Fruit fly (Drosophila melanogaster) whole organism, embryonic: ENCODE results near the gene CG6055.

Experiments used
- Antp ChIP-seq: fragments of 200-800 bp; sonication (Bioruptor generic); optimal IDR thresholded peaks from 3 replicates; lab custom pipeline; 2016; ENCODE audit warnings: missing biosample characterization, missing genetic modification characterization
- Atf-2 ChIP-seq: fragments of 200-800 bp; sonication (Bioruptor generic); optimal IDR thresholded peaks from 2 replicates; lab custom pipeline; 2016; ENCODE audit warnings: missing biosample characterization, missing genetic modification characterization
- Bteb2 ChIP-seq: fragments of 200-800 bp; sonication (Bioruptor generic); optimal IDR thresholded peaks from 2 replicates; lab custom pipeline; 2016; ENCODE audit warnings: missing biosample characterization, missing genetic modification characterization
- CG11696 ChIP-seq: fragments of 200-800 bp; sonication (Bioruptor generic); IDR thresholded peaks from 2 replicates; pipeline ENCODE4 v1.3.6; 2022; ENCODE audit warnings: missing biosample characterization, missing genetic modification characterization
- CG15479 ChIP-seq: fragments of 200-800 bp; sonication (Bioruptor generic); optimal IDR thresholded peaks from 3 replicates; lab custom pipeline; 2019; ENCODE audit warnings: missing biosample characterization, mild to moderate bottlenecking, missing genetic modification characterization, moderate library complexity
- CG15696 ChIP-seq: fragments of 200-800 bp; sonication (Bioruptor generic); optimal IDR thresholded peaks from 2 replicates; lab custom pipeline; 2019; ENCODE audit warnings: missing biosample characterization, mild to moderate bottlenecking, missing genetic modification characterization, moderate library complexity
- CG17829 ChIP-seq: fragments of 200-800 bp; optimal IDR thresholded peaks from 2 replicates; lab custom pipeline; 2019; ENCODE audit warnings: missing biosample characterization, mild to moderate bottlenecking, missing genetic modification characterization, moderate library complexity
- CG1792 ChIP-seq: fragments of 200-800 bp; sonication (Bioruptor generic); optimal IDR thresholded peaks from 2 replicates; lab custom pipeline; 2016; ENCODE audit warnings: missing biosample characterization, missing genetic modification characterization
- CG18619 ChIP-seq: fragments of 200-800 bp; sonication (Bioruptor generic); optimal IDR thresholded peaks from 3 replicates; lab custom pipeline; 2017; ENCODE audit warnings: missing biosample characterization, mild to moderate bottlenecking, missing genetic modification characterization
- CG2202 ChIP-seq: fragments of 200-800 bp; sonication (Bioruptor generic); optimal IDR thresholded peaks from 2 replicates; lab custom pipeline; 2018; ENCODE audit warnings: missing biosample characterization, mild to moderate bottlenecking, missing genetic modification characterization
- CG2875 ChIP-seq: fragments of 200-800 bp; sonication (Bioruptor generic); optimal IDR thresholded peaks from 2 replicates; lab custom pipeline; 2017; ENCODE audit warnings: missing biosample characterization, mild to moderate bottlenecking, missing genetic modification characterization, missing genetic modification reagents
- CG30431 ChIP-seq: fragments of 200-800 bp; sonication (Bioruptor generic); optimal IDR thresholded peaks from 2 replicates; lab custom pipeline; 2017; ENCODE audit warnings: missing biosample characterization, missing genetic modification characterization
- CG3726 ChIP-seq: fragments of 200-800 bp; sonication (Bioruptor generic); IDR thresholded peaks from 3 replicates; pipeline ENCODE4, ENCODE4 v1.3.6; 2022; ENCODE audit warnings: missing biosample characterization, missing genetic modification characterization
- CG42726 ChIP-seq: fragments of 200-800 bp; sonication (Bioruptor generic); IDR thresholded peaks from 2 replicates; pipeline ENCODE4 v1.3.6; 2022; ENCODE audit warnings: missing biosample characterization, missing genetic modification characterization; ENCODE audit not compliant: partially characterized antibody
- CG4360 ChIP-seq: fragments of 200-800 bp; sonication (Bioruptor generic); IDR thresholded peaks from 2 replicates; pipeline ENCODE4 v1.3.6; 2022; ENCODE audit warnings: missing biosample characterization, missing genetic modification characterization
- CG6689 ChIP-seq: fragments of 200-800 bp; sonication (Bioruptor generic); IDR thresholded peaks from 2 replicates; pipeline ENCODE4 v1.3.6; 2022; ENCODE audit warnings: missing biosample characterization, missing genetic modification characterization
- Camta ChIP-seq: fragments of 200-800 bp; sonication (Bioruptor generic); optimal IDR thresholded peaks from 2 replicates; lab custom pipeline; 2016; ENCODE audit warnings: missing biosample characterization, missing genetic modification characterization
- Chrac-16 ChIP-seq: fragments of 200-800 bp; sonication (Bioruptor generic); optimal IDR thresholded peaks from 3 replicates; lab custom pipeline; 2016; ENCODE audit warnings: missing biosample characterization, missing genetic modification characterization
- Dbx ChIP-seq: fragments of 200-800 bp; sonication (Bioruptor generic); IDR thresholded peaks from 3 replicates; pipeline ENCODE4 v1.3.6; 2022; ENCODE audit warnings: missing biosample characterization, missing genetic modification characterization
- Dp ChIP-seq: fragments of 200-800 bp; sonication (Bioruptor generic); optimal IDR thresholded peaks from 2 replicates; lab custom pipeline; 2018; ENCODE audit warnings: missing biosample characterization, mild to moderate bottlenecking, missing genetic modification characterization, moderate library complexity
- E2f2 ChIP-seq: fragments of 200-800 bp; sonication (Bioruptor generic); IDR thresholded peaks from 2 replicates; pipeline ENCODE4 v1.3.6; 2022; ENCODE audit warnings: missing biosample characterization, missing genetic modification characterization
- ERR ChIP-seq: fragments of 200-800 bp; sonication (Bioruptor generic); optimal IDR thresholded peaks from 2 replicates; lab custom pipeline; 2016; ENCODE audit warnings: missing biosample characterization, missing genetic modification characterization
- HLH54F ChIP-seq: fragments of 200-800 bp; sonication (Bioruptor generic); optimal IDR thresholded peaks from 3 replicates; lab custom pipeline; 2016; ENCODE audit warnings: missing biosample characterization, missing genetic modification characterization
- HLHmδ ChIP-seq: fragments of 200-800 bp; sonication (Bioruptor generic); optimal IDR thresholded peaks from 2 replicates; lab custom pipeline; 2018; ENCODE audit warnings: missing biosample characterization, mild to moderate bottlenecking, missing genetic modification characterization, moderate library complexity
- Lim3 ChIP-seq: fragments of 200-800 bp; sonication (Bioruptor generic); IDR thresholded peaks from 2 replicates; pipeline ENCODE4 v1.3.6; 2022; ENCODE audit warnings: missing biosample characterization, missing genetic modification characterization
- Nf-YB ChIP-seq: fragments of 200-800 bp; sonication (Bioruptor generic); optimal IDR thresholded peaks from 3 replicates; lab custom pipeline; 2019; ENCODE audit warnings: missing biosample characterization, mild to moderate bottlenecking, missing genetic modification characterization, moderate library complexity
- PHDP ChIP-seq: fragments of 200-800 bp; sonication (Bioruptor generic); optimal IDR thresholded peaks from 3 replicates; lab custom pipeline; 2018; ENCODE audit warnings: missing biosample characterization, mild to moderate bottlenecking, missing genetic modification characterization, moderate library complexity
- Sry-δ ChIP-seq: fragments of 200-800 bp; sonication (Bioruptor generic); optimal IDR thresholded peaks from 2 replicates; lab custom pipeline; 2016; ENCODE audit warnings: missing biosample characterization, missing genetic modification characterization
- ab ChIP-seq: fragments of 200-800 bp; sonication (Bioruptor generic); optimal IDR thresholded peaks from 2 replicates; lab custom pipeline; 2016; ENCODE audit warnings: missing biosample characterization, missing genetic modification characterization
- ap ChIP-seq: fragments of 200-800 bp; sonication (Bioruptor generic); IDR thresholded peaks from 2 replicates; pipeline ENCODE4 v1.3.6; 2022; ENCODE audit warnings: missing biosample characterization, missing genetic modification characterization
- ase ChIP-seq: fragments of 200-800 bp; sonication (Bioruptor generic); IDR thresholded peaks from 3 replicates; pipeline ENCODE4 v1.3.6; 2022; ENCODE audit warnings: missing biosample characterization, missing genetic modification characterization
- bowl ChIP-seq: fragments of 200-800 bp; sonication (Bioruptor generic); IDR thresholded peaks from 2 replicates; pipeline ENCODE4 v1.3.6; 2022; ENCODE audit warnings: missing biosample characterization, missing genetic modification characterization
- cato ChIP-seq: fragments of 200-800 bp; sonication (Bioruptor generic); optimal IDR thresholded peaks from 2 replicates; lab custom pipeline; 2016; ENCODE audit warnings: missing biosample characterization, missing genetic modification characterization, borderline replicate concordance
- dimm ChIP-seq: fragments of 200-800 bp; sonication (Bioruptor generic); IDR thresholded peaks from 2 replicates; pipeline ENCODE4 v1.3.6; 2022; ENCODE audit warnings: missing biosample characterization, missing genetic modification characterization
- disco-r ChIP-seq: fragments of 200-800 bp; sonication (Bioruptor generic); optimal IDR thresholded peaks from 2 replicates; lab custom pipeline; 2016; ENCODE audit warnings: missing biosample characterization, missing genetic modification characterization
- gcm2 ChIP-seq: fragments of 200-800 bp; sonication (Bioruptor generic); optimal IDR thresholded peaks from 2 replicates; lab custom pipeline; 2016; ENCODE audit warnings: missing biosample characterization, missing genetic modification characterization
- h ChIP-seq: fragments of >200 bp; optimal IDR thresholded peaks from 2 replicates; lab custom pipeline; 2017
- insv ChIP-seq, 2 experiments: fragments of 200-800 bp; sonication (Bioruptor generic); optimal IDR thresholded peaks; 3 replicates each; lab custom pipeline; 2016 to 2018; ENCODE audit warnings: missing biosample characterization in 2 of 2, missing genetic modification characterization in 2 of 2
- kay ChIP-seq: fragments of 200-800 bp; sonication (Bioruptor generic); optimal IDR thresholded peaks from 2 replicates; lab custom pipeline; 2016; ENCODE audit warnings: missing biosample characterization, missing genetic modification characterization
- lmd ChIP-seq: fragments of 200-800 bp; sonication (Bioruptor generic); IDR thresholded peaks from 2 replicates; pipeline ENCODE4 v1.3.6; 2022; ENCODE audit warnings: missing biosample characterization, missing genetic modification characterization
- nerfin-1 ChIP-seq: fragments of 200-800 bp; sonication (Bioruptor generic); optimal IDR thresholded peaks from 3 replicates; lab custom pipeline; 2019; ENCODE audit warnings: missing biosample characterization, mild to moderate bottlenecking, missing genetic modification characterization, moderate library complexity
- psq ChIP-seq: fragments of 200-800 bp; sonication (Bioruptor generic); optimal IDR thresholded peaks from 2 replicates; lab custom pipeline; 2017; ENCODE audit warnings: missing biosample characterization, missing genetic modification characterization
- sd ChIP-seq: fragments of 200-800 bp; sonication (Bioruptor generic); optimal IDR thresholded peaks from 3 replicates; lab custom pipeline; 2018; ENCODE audit warnings: missing biosample characterization, mild to moderate bottlenecking, missing genetic modification characterization, moderate library complexity
- sens-2 ChIP-seq: fragments of 200-800 bp; sonication (Bioruptor generic); IDR thresholded peaks from 2 replicates; pipeline ENCODE4 v1.3.6; 2022; ENCODE audit warnings: missing biosample characterization, missing genetic modification characterization
- sisA ChIP-seq: fragments of 200-800 bp; sonication (Bioruptor generic); IDR thresholded peaks from 2 replicates; pipeline ENCODE4 v1.3.6; 2022; ENCODE audit warnings: missing biosample characterization, missing genetic modification characterization
- sob ChIP-seq: fragments of 200-800 bp; sonication (Bioruptor generic); IDR thresholded peaks from 2 replicates; pipeline ENCODE4 v1.3.6; 2022; ENCODE audit warnings: missing biosample characterization, missing genetic modification characterization
- stwl ChIP-seq: fragments of 200-800 bp; sonication (Bioruptor generic); optimal IDR thresholded peaks from 3 replicates; lab custom pipeline; 2018; ENCODE audit warnings: missing biosample characterization, mild to moderate bottlenecking, missing genetic modification characterization, moderate library complexity
- tgo ChIP-seq: fragments of 200-800 bp; sonication (Bioruptor generic); IDR thresholded peaks from 3 replicates; pipeline ENCODE4 v1.3.6; 2022; ENCODE audit warnings: missing biosample characterization, missing genetic modification characterization
- trem ChIP-seq: fragments of 200-800 bp; optimal IDR thresholded peaks from 3 replicates; lab custom pipeline; 2019; ENCODE audit warnings: missing biosample characterization, mild to moderate bottlenecking, missing genetic modification characterization, moderate library complexity
- zen2 ChIP-seq: fragments of 200-800 bp; sonication (Bioruptor generic); IDR thresholded peaks from 3 replicates; pipeline ENCODE4 v1.3.6; 2022; ENCODE audit warnings: missing biosample characterization, missing genetic modification characterization; ENCODE audit not compliant: partially characterized antibody

Gene CG6055

DNA sequence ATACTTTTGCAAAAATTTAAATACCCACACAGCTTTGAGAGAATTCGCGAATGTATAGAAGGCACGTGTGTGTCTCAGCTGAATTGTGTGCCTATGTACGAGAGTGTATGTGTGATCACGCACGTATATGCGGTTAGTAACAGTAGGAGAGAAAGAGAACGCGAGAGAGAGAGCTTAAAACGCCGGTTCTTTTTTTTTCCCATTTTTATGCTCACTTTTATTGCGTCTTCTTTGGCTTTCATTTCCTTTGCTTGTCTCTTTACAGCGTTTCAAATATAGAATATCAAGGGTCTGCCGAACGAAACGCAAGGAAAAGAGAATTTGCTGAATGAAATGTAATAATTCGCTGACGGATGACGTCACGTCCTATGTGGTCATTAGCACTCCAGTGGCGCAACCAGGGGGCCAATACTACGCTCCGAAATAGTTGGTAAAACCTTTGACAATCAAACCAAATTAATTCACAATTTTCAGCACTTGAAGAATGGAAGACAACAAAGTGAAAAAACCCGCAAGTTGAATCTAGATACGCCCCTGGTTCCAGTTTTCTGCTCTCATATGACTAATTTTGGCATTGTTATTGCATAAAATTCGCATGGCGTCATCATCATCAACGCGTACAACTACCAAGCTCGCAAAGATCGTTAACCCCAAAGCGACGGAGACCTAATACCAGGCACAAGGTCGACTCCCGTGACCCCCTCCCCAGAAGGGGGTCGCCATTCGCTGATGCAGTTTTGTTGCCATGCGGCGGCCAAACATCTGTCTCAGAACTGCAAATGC lies 41.2 kb upstream of the CG6055 start (continued):
- TF ChIP-seq Dbx (GFP tag; lab: Robert Waterston, UW) = peak; percentile 92
- TF ChIP-seq Nf-YB (GFP tag; lab: Kevin White, UChicago) = no peak
- TF ChIP-seq CG2875 = no peak
- TF ChIP-seq psq = peak; percentile 17
- TF ChIP-seq Dp (GFP tag; lab: Kevin White, UChicago) = no peak
- TF ChIP-seq HLHmδ (GFP tag; lab: Kevin White, UChicago) = no peak
- TF ChIP-seq stwl (tag; lab: Kevin White, UChicago) = no peak
- TF ChIP-seq ap (GFP tag; lab: Robert Waterston, UW) = no peak
- TF ChIP-seq ase (GFP tag; lab: Robert Waterston, UW) = 0 out of 3 replicates have a peak, but pooled peaks have one; percentile 8
- TF ChIP-seq CG1792 (GFP tag; lab: Kevin White, UChicago) = no peak
- peak; percentile 55; the same call in 1 of the 3 replicates for TF ChIP-seq tgo
- TF ChIP-seq sd = peak; percentile 46
- TF ChIP-seq CG3726 = no peak
- TF ChIP-seq CG4360 (GFP tag; lab: Robert Waterston, UW) = no peak; the same call in 1 of the 2 replicates
- TF ChIP-seq disco-r (GFP tag; lab: Kevin White, UChicago) = peak; percentile 35
- TF ChIP-seq zen2 = no peak
- TF ChIP-seq cato (GFP tag; lab: Kevin White, UChicago) = no peak
- TF ChIP-seq Chrac-16 (GFP tag; lab: Kevin White, UChicago) = peak; percentile 41
- TF ChIP-seq CG2202 (tag; lab: Kevin White, UChicago) = no peak
- peak; percentile 86 for TF ChIP-seq HLH54F (GFP tag; lab: Kevin White, UChicago)
- peak; percentile 40 for TF ChIP-seq Bteb2
- peak; percentile 51 for TF ChIP-seq sisA (GFP tag; lab: Robert Waterston, UW)
- TF ChIP-seq gcm2 = peak; percentile 41
- TF ChIP-seq ERR (GFP tag; lab: Kevin White, UChicago) = peak; percentile 52
- no peak for TF ChIP-seq CG42726
- TF ChIP-seq E2f2 (GFP tag; lab: Robert Waterston, UW) = 0 out of 2 replicates have a peak, but pooled peaks have one; percentile 11
- TF ChIP-seq PHDP (tag; lab: Kevin White, UChicago) = peak; percentile 54
- TF ChIP-seq CG15696 (tag; lab: Kevin White, UChicago) = no peak
- TF ChIP-seq sob = peak; percentile 77
- peak; percentile 51 for TF ChIP-seq CG18619 (GFP tag; lab: Kevin White, UChicago)
- peak; percentile 81 for TF ChIP-seq lmd (GFP tag; lab: Robert Waterston, UW)
- no peak for TF ChIP-seq CG17829 (tag; lab: Kevin White, UChicago)
- no peak for TF ChIP-seq CG11696 (GFP tag; lab: Robert Waterston, UW)
- peak; percentile 32 for TF ChIP-seq ab (GFP tag; lab: Kevin White, UChicago)
- TF ChIP-seq insv (GFP tag; optimal IDR thresholded peaks at IDR 0.05; lab: Kevin White, UChicago) = no peak
- TF ChIP-seq bowl (GFP tag; lab: Robert Waterston, UW) = no peak
- no peak for TF ChIP-seq trem (tag; lab: Kevin White, UChicago)
- no peak for TF ChIP-seq CG15479 (GFP tag; lab: Kevin White, UChicago)
- peak; percentile 71 for TF ChIP-seq Antp (GFP tag; lab: Kevin White, UChicago)
- no peak for TF ChIP-seq h (lab: Kevin White, UChicago)
- no peak for TF ChIP-seq Lim3 (GFP tag; lab: Robert Waterston, UW)
- TF ChIP-seq CG6689 (GFP tag; lab: Robert Waterston, UW) = 0 out of 2 replicates have a peak, but pooled peaks have one; percentile 34
- TF ChIP-seq kay (GFP tag; lab: Kevin White, UChicago) = peak; percentile 40
- TF ChIP-seq dimm (GFP tag; lab: Robert Waterston, UW) = 0 out of 2 replicates have a peak, but pooled peaks have one; percentile 10
- TF ChIP-seq Camta (GFP tag; lab: Kevin White, UChicago) = no peak
- no peak for TF ChIP-seq nerfin-1 (tag; lab: Kevin White, UChicago)
- TF ChIP-seq Atf-2 (GFP tag; lab: Kevin White, UChicago) = peak; percentile 19
- no peak for TF ChIP-seq Sry-δ (GFP tag; lab: Kevin White, UChicago)
- no peak for TF ChIP-seq sens-2
- no peak for TF ChIP-seq CG30431 (GFP tag; lab: Kevin White, UChicago)
